Worm (Caenorhabditis elegans) whole organism, early embryonic: ENCODE results near the gene D2096.9.

Source experiments
- B0310.2 ChIP-seq: sonication (generic microtip); optimal IDR thresholded peaks from 2 replicates; lab custom pipeline; 2016; ENCODE audit warnings: mild to moderate bottlenecking, missing genetic modification characterization, missing compliant biosample characterization
- F13C5.2 ChIP-seq: sonication (generic microtip); optimal IDR thresholded peaks from 2 replicates; lab custom pipeline; 2017; ENCODE audit warnings: mild to moderate bottlenecking, missing genetic modification characterization, inconsistent platforms, missing compliant biosample characterization
- ama-1 ChIP-seq: fragments of 150-350 bp; optimal IDR thresholded peaks from 2 replicates; lab custom pipeline; 2014
- ceh-36 ChIP-seq: sonication (generic microtip); optimal IDR thresholded peaks from 2 replicates; lab custom pipeline; 2016; ENCODE audit warnings: missing genetic modification characterization, inconsistent platforms, missing compliant biosample characterization
- ets-7 ChIP-seq: sonication (generic microtip); optimal IDR thresholded peaks from 2 replicates; lab custom pipeline; 2016; ENCODE audit warnings: missing genotype, missing genetic modification characterization, missing compliant biosample characterization
- flt-1 ChIP-seq: fragments of 200-800 bp; sonication (Bioruptor generic); IDR thresholded peaks from 2 replicates; pipeline ENCODE4 v1.3.6; 2022; ENCODE audit warnings: missing genetic modification characterization, missing compliant biosample characterization
- hmbx-1 ChIP-seq: sonication (generic microtip); optimal IDR thresholded peaks from 2 replicates; lab custom pipeline; 2016; ENCODE audit warnings: mild to moderate bottlenecking, missing genetic modification characterization, missing compliant biosample characterization
- hmg-4 ChIP-seq: fragments of 200-800 bp; sonication (Bioruptor generic); optimal IDR thresholded peaks from 2 replicates; lab custom pipeline; 2018; ENCODE audit warnings: mild to moderate bottlenecking, missing genetic modification characterization, missing compliant biosample characterization
- pes-1 ChIP-seq: fragments of 200-800 bp; sonication (Bioruptor generic); IDR thresholded peaks from 2 replicates; pipeline ENCODE4 v1.3.6; 2022; ENCODE audit warnings: missing genetic modification reagents, missing genetic modification characterization, missing compliant biosample characterization
- sea-1 ChIP-seq: fragments of 200-800 bp; sonication (Bioruptor generic); conservative IDR thresholded peaks from 2 replicates; pipeline ENCODE4 v1.3.6; 2022; ENCODE audit warnings: missing genetic modification characterization, missing compliant biosample characterization
- tbx-11 ChIP-seq: fragments of 200-800 bp; sonication (Bioruptor generic); IDR thresholded peaks from 2 replicates; pipeline ENCODE4 v1.3.6; 2022; ENCODE audit warnings: missing genetic modification characterization, missing compliant biosample characterization
- tbx-37 ChIP-seq: fragments of 200-800 bp; sonication (Bioruptor generic); conservative IDR thresholded peaks from 2 replicates; pipeline ENCODE4 v1.3.6; 2022; ENCODE audit warnings: missing genetic modification reagents, missing genetic modification characterization, missing compliant biosample characterization
- tra-4 ChIP-seq: sonication (generic microtip); optimal IDR thresholded peaks from 2 replicates; lab custom pipeline; 2017; ENCODE audit warnings: missing genetic modification characterization, missing compliant biosample characterization

- TF ChIP-seq ama-1 (lab: Kevin White, UChicago) (no peak), sea-1 (GFP tag; lab: Robert Waterston, UW) (no peak), B0310.2 (tag; lab: Kevin White, UChicago) (no peak), tra-4 (tag; lab: Kevin White, UChicago) (no peak), hmg-4 (GFP tag; lab: Kevin White, UChicago) (no peak), hmbx-1 (tag; lab: Kevin White, UChicago) (no peak), tbx-11 (no peak), flt-1 (GFP tag; lab: Robert Waterston, UW) (no peak), ets-7 (tag; lab: Kevin White, UChicago) (no peak), pes-1 (GFP tag; lab: Robert Waterston, UW) (no peak), F13C5.2 (tag; lab: Kevin White, UChicago) (no peak), tbx-37 (no peak), ceh-36 (tag; lab: Kevin White, UChicago) (no peak)
Observed at ce11 chrIV:8382695-8383094, at the start of gene D2096.9.
